Fruit fly (Drosophila melanogaster): ENCODE data around the gene CG1146.
A peak's percentile ranks its signal among the peaks of the same experiment; 100 is the strongest.

The CG1146 gene

dm6 chr3L:2472302-2473016, 16.1 kb upstream of the CG1146 start (continued):
- TF ChIP-seq CG7357 (GFP tag; IDR thresholded peaks at IDR 0.05) (no peak), Stat92E (GFP tag; optimal IDR thresholded peaks at IDR 0.05) (no peak), CG11723 (GFP tag; optimal IDR thresholded peaks at IDR 0.05) (no peak), insv (GFP tag; optimal IDR thresholded peaks at IDR 0.05) (no peak), CG18599 (GFP tag; optimal IDR thresholded peaks at IDR 0.05) (no peak), CG13775 (GFP tag; optimal IDR thresholded peaks at IDR 0.05) (no peak), nerfin-2 (GFP tag; IDR thresholded peaks at IDR 0.05; ENCODE audit: partially characterized antibody) (no peak), fd3F (GFP tag; optimal IDR thresholded peaks at IDR 0.05) (no peak), CG6654 (GFP tag; optimal IDR thresholded peaks at IDR 0.05) (no peak), usp (GFP tag; optimal IDR thresholded peaks at IDR 0.05) (no peak), lmd (GFP tag; IDR thresholded peaks at IDR 0.05) (peak; percentile 27; the same call in 1 of the 2 replicates), Lpt (GFP tag; optimal IDR thresholded peaks at IDR 0.05) (no peak), CG3407 (GFP tag; optimal IDR thresholded peaks at IDR 0.05) (no peak), CG6254 (GFP tag; optimal IDR thresholded peaks at IDR 0.05) (no peak), CG17802 (tag; optimal IDR thresholded peaks at IDR 0.05) (no peak), knrl (GFP tag; IDR thresholded peaks at IDR 0.05; ENCODE audit: partially characterized antibody) (no peak), gt (GFP tag; IDR thresholded peaks at IDR 0.05) (no peak), CG30431 (GFP tag; optimal IDR thresholded peaks at IDR 0.05) (no peak), CG12391 (tag; optimal IDR thresholded peaks at IDR 0.05) (peak; percentile 8), Hr3 (GFP tag; optimal IDR thresholded peaks at IDR 0.05) (no peak), CG2875 (GFP tag; optimal IDR thresholded peaks at IDR 0.05) (peak; percentile 17), D19B (GFP tag; optimal IDR thresholded peaks at IDR 0.05) (peak; percentile 44), CG11696 (GFP tag; IDR thresholded peaks at IDR 0.05) (no peak; the same call in 1 of the 2 replicates), ase (GFP tag; IDR thresholded peaks at IDR 0.05) (peak; percentile 32; the same call in 1 of the 3 replicates), CG13287 (GFP tag; IDR thresholded peaks at IDR 0.05; ENCODE audit: partially characterized antibody) (no peak), psq (GFP tag; optimal IDR thresholded peaks at IDR 0.05) (no peak), CG15696 (tag; optimal IDR thresholded peaks at IDR 0.05) (no peak), CG9215 (GFP tag; IDR thresholded peaks at IDR 0.05) (no peak), CG2678 (tag; optimal IDR thresholded peaks at IDR 0.05) (peak; percentile 36), cg (GFP tag; optimal IDR thresholded peaks at IDR 0.05) (no peak), CG5953 (GFP tag; IDR thresholded peaks at IDR 0.05) (no peak), eyg (GFP tag; optimal IDR thresholded peaks at IDR 0.05) (no peak), rib (GFP tag; IDR thresholded peaks at IDR 0.05) (no peak), grau (tag; optimal IDR thresholded peaks at IDR 0.05) (no peak), ci (GFP tag; IDR thresholded peaks at IDR 0.05) (0 out of 3 replicates have a peak, but pooled peaks have one; percentile 52), CG1233 (GFP tag; optimal IDR thresholded peaks at IDR 0.05) (no peak), E2f1 (GFP tag; IDR thresholded peaks at IDR 0.05) (no peak), Dad (GFP tag; optimal IDR thresholded peaks at IDR 0.05) (no peak), vvl (GFP tag; IDR thresholded peaks at IDR 0.05) (0 out of 2 replicates have a peak, but pooled peaks have one; percentile 53), GATAe (GFP tag; conservative IDR thresholded peaks at IDR 0.05) (no peak), E2f2 (GFP tag; IDR thresholded peaks at IDR 0.05) (peak; percentile 16; the same call in 1 of the 2 replicates), sisA (GFP tag; IDR thresholded peaks at IDR 0.05) (peak; percentile 41; the same call in 1 of the 2 replicates), jigr1 (GFP tag; IDR thresholded peaks at IDR 0.05) (no peak), CG8765 (GFP tag; IDR thresholded peaks at IDR 0.05) (no peak), CG6689 (GFP tag; IDR thresholded peaks at IDR 0.05) (peak; percentile 31; the same call in 1 of the 2 replicates), Ets97D (GFP tag; optimal IDR thresholded peaks at IDR 0.05) (no peak), CG8089 (GFP tag; optimal IDR thresholded peaks at IDR 0.05) (no peak), pum (GFP tag; optimal IDR thresholded peaks at IDR 0.05) (peak; percentile 8), CG33213 (GFP tag; optimal IDR thresholded peaks at IDR 0.05) (no peak), CG9876 (GFP tag; optimal IDR thresholded peaks at IDR 0.05) (no peak)
